Fruit fly (Drosophila melanogaster) whole organism, larva: ENCODE results near the gene CG10343.

Experiments used
- noc ChIP-seq: fragments of 200-800 bp; sonication (Bioruptor generic); optimal IDR thresholded peaks from 3 replicates; lab custom pipeline; 2019; ENCODE audit warnings: missing biosample characterization, mild to moderate bottlenecking, missing genetic modification characterization, moderate library complexity

The CG10343 gene

dm6 chr2L:18688646-18689296, 14.5 kb upstream of the CG10343 start, which contains the start of gene msl-1:
Gene msl-1 (minus strand): TSS chr2L:18688800.
- no peak for TF ChIP-seq noc

dm6 chr2L:18689376-18689775, 13.9 kb upstream of the CG10343 start, which contains the start of gene CG10336:
Gene CG10336 (plus strand): TSS chr2L:18689528.
- no peak for TF ChIP-seq noc

- TF ChIP-seq noc, result peak; percentile 77
These were observed 9.2 kb upstream of the CG10343 start for dm6 chr2L:18693877-18694723.

- TF ChIP-seq noc, result no peak
These were observed 8.6 kb upstream of the CG10343 start for dm6 chr2L:18694724-18695105.

dm6 chr2L:18695404-18695804, 7.9 kb upstream of the CG10343 start, which contains the start of the genes CG10383 and CG10338:
Gene CG10383 (minus strand): TSS chr2L:18695602.
Gene CG10338 (plus strand): TSS chr2L:18695664.
- TF ChIP-seq noc, result peak; percentile 87

dm6 chr2L:18698559-18699130, 4.6 kb upstream of the CG10343 start, which contains the start of gene CG10341:
Gene CG10341 (plus strand): TSS chr2L:18698714.
- TF ChIP-seq noc, result no peak

- TF ChIP-seq noc, result peak; percentile 93
These were observed 2.4 kb downstream of the CG10343 start, which contains the start of gene Jwa for dm6 chr2L:18705617-18706046. Gene Jwa (minus strand): TSS chr2L:18705703.

dm6 chr2L:18707844-18708238, 4.6 kb downstream of the CG10343 start:
- TF ChIP-seq noc, result no peak

- TF ChIP-seq noc, result peak; percentile 46
These were observed 5.1 kb downstream of the CG10343 start, which contains the start of the genes Faf2 and Grip71 for dm6 chr2L:18708239-18708891. Gene Faf2 (minus strand): TSS chr2L:18708688. Gene Grip71 (plus strand): TSS chr2L:18708846.

dm6 chr2L:18713686-18714085, 10.4 kb downstream of the CG10343 start, which contains the start of gene Irk3:
Gene Irk3 (minus strand): TSS chr2L:18713748.
- TF ChIP-seq noc, result no peak

dm6 chr2L:18714086-18714485, 10.8 kb downstream of the CG10343 start:
- TF ChIP-seq noc, result no peak

- TF ChIP-seq noc, result no peak
These were observed 14.2 kb downstream of the CG10343 start for dm6 chr2L:18717365-18718011.

- no peak for TF ChIP-seq noc
These were observed 16.3 kb downstream of the CG10343 start for dm6 chr2L:18719583-18719982.

- no peak for TF ChIP-seq noc
These were observed 21.6 kb downstream of the CG10343 start for dm6 chr2L:18724842-18725241.

dm6 chr2L:18727986-18728385, 24.7 kb downstream of the CG10343 start:
- TF ChIP-seq noc, result no peak

dm6 chr2L:18732291-18732690, 29.0 kb downstream of the CG10343 start, which contains the start of gene CG10348:
Gene CG10348 (minus strand): TSS chr2L:18732524.
- no peak for TF ChIP-seq noc
